Fruit fly (Drosophila melanogaster) whole organism: Measurements from ENCODE around the gene tctn.
A peak's percentile ranks its signal among the peaks of the same experiment; 100 is the strongest.

Source experiments
- CG8478 ChIP-seq: fragments of >200 bp; optimal IDR thresholded peaks from 2 replicates; lab custom pipeline; 2018; ENCODE audit warnings: inconsistent platforms
- Dll ChIP-seq: fragments of >200 bp; optimal IDR thresholded peaks from 2 replicates; lab custom pipeline; 2017
- pan ChIP-seq: fragments of >200 bp; optimal IDR thresholded peaks from 2 replicates; lab custom pipeline; 2017
- psq ChIP-seq: fragments of >200 bp; optimal IDR thresholded peaks from 2 replicates; lab custom pipeline; 2017
- usp ChIP-seq: fragments of >200 bp; optimal IDR thresholded peaks from 2 replicates; lab custom pipeline; 2017; ENCODE audit warnings: missing biosample characterization, missing genetic modification characterization, mixed read lengths

dm6 chr2L:6178740-6179633 lies 48.5 kb upstream of the tctn start, which contains the start of gene smal:
- TF ChIP-seq psq (lab: Kevin White, UChicago), result no peak
- TF ChIP-seq usp (GFP tag; lab: Kevin White, UChicago), result no peak
- TF ChIP-seq pan, result no peak
- peak; percentile 3 for TF ChIP-seq Dll
- no peak for TF ChIP-seq CG8478 (lab: Kevin White, UChicago)
